Worm (Caenorhabditis elegans): ENCODE measurements around the gene F56A8.9.

The F56A8.9 gene

DNA sequence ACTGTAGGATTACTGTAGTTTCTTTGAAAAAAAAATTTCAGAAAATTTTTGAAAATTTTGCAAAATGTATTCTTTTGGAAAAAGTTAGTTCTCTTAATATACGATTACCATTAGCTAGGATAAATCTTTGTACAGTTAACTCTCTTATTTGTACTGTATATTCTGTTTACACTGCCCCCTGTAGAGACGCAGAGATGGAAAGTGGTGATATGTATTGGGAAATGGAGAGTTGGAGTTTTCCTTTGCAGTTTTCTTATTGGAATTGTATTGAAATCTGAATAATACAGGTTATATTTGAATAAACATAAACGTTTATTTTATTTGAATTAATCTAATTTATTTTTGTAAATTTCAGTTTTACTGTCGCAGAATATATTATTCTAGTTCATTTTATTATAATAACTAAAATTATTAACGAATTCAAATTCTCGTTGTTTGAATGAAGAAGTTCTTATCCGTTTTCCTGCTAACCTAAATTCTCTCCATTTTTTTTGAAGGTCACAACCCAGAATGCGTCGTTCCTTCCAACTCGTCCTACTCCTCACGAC lies at the start of gene F56A8.9:
F56A8.9 (plus strand) TSS at position 498 of the 548 bp plus-strand sequence.
- no peak for TF ChIP-seq mls-2 (tag; optimal IDR thresholded peaks at IDR 0.05)
- TF ChIP-seq pha-4 (tag; optimal IDR thresholded peaks at IDR 0.05) = peak; percentile 45
- no peak for TF ChIP-seq M03D4.4 (tag; optimal IDR thresholded peaks at IDR 0.05)

DNA sequence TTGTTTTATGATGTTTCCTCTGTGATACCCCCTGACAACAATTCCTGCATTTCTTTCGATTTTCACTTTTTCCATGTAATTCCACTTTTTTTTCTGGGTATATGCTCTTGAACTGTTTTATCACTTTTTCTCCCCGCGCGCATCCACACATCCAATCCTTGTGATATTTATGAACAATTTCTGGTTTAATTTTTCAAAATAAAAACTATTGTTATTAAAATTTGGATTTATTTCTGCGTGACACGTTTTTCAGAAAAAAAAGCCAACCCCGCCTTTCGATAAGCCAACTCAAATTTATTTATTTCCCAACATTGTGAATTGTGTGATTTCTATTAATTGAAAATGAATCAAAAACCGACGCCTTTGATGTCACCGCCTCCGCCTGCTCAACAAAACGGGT lies 49.8 kb upstream of the F56A8.9 start, which contains the start of gene Y39E4B.11:
Y39E4B.11 (plus strand) TSS at position 301 of the 400 bp plus-strand sequence.
- no peak for TF ChIP-seq hlh-1 (tag; optimal IDR thresholded peaks at IDR 0.05)
- TF ChIP-seq ztf-11 (tag; optimal IDR thresholded peaks at IDR 0.05) = no peak
- TF ChIP-seq blmp-1 (tag; optimal IDR thresholded peaks at IDR 0.05) = no peak
- no peak for TF ChIP-seq mab-5 (tag; optimal IDR thresholded peaks at IDR 0.05)
- no peak for TF ChIP-seq unc-120 (tag; optimal IDR thresholded peaks at IDR 0.05; ENCODE audit: poor library complexity, severe bottlenecking)
- TF ChIP-seq nhr-12 (tag; optimal IDR thresholded peaks at IDR 0.05) = no peak
- no peak for TF ChIP-seq ceh-83 (GFP tag; optimal IDR thresholded peaks at IDR 0.05)
- TF ChIP-seq sptf-1 (tag; optimal IDR thresholded peaks at IDR 0.05) = no peak
- TF ChIP-seq lin-32 (GFP tag; optimal IDR thresholded peaks at IDR 0.05) = no peak
- TF ChIP-seq nhr-2 (tag; optimal IDR thresholded peaks at IDR 0.05) = no peak
- TF ChIP-seq tbx-8 (GFP tag; optimal IDR thresholded peaks at IDR 0.05) = no peak
- no peak for TF ChIP-seq ham-2 (GFP tag; optimal IDR thresholded peaks at IDR 0.05)
- TF ChIP-seq snpc-4 (tag; optimal IDR thresholded peaks at IDR 0.05) = no peak
- no peak for TF ChIP-seq drap-1 (GFP tag; optimal IDR thresholded peaks at IDR 0.05)
- no peak for TF ChIP-seq unc-39 (tag; optimal IDR thresholded peaks at IDR 0.05)
- TF ChIP-seq M03D4.4 (tag; optimal IDR thresholded peaks at IDR 0.05) = no peak
- TF ChIP-seq mls-2 (tag; optimal IDR thresholded peaks at IDR 0.05) = no peak
- TF ChIP-seq lin-13 (tag; optimal IDR thresholded peaks at IDR 0.05) = no peak

DNA sequence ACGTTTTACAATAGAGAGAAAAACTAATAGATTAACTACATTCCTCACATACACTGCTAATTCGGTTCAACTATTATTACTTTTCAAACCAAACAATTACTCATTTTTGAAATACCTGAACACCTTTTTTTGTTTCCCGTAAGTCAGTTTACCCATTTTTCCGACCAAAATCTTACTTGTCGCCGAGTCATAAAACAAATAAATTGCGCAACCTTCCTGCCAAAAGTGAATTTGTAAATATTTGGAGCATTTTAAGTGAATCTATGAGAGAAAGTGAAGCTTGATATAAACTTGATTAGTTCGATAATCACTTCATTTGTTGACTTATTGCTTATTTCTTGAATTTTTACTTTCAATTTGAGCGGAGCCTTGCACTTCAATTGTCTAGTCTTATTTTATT lies 45.5 kb upstream of the F56A8.9 start:
- TF ChIP-seq pha-4 (tag; optimal IDR thresholded peaks at IDR 0.05) = no peak
- TF ChIP-seq lsy-2 (tag; optimal IDR thresholded peaks at IDR 0.05) = no peak
- TF ChIP-seq zip-8 (tag; optimal IDR thresholded peaks at IDR 0.05) = peak; percentile 65
- TF ChIP-seq M03D4.4 (tag; optimal IDR thresholded peaks at IDR 0.05) = no peak
- TF ChIP-seq ceh-43 (GFP tag; optimal IDR thresholded peaks at IDR 0.05) = no peak

DNA sequence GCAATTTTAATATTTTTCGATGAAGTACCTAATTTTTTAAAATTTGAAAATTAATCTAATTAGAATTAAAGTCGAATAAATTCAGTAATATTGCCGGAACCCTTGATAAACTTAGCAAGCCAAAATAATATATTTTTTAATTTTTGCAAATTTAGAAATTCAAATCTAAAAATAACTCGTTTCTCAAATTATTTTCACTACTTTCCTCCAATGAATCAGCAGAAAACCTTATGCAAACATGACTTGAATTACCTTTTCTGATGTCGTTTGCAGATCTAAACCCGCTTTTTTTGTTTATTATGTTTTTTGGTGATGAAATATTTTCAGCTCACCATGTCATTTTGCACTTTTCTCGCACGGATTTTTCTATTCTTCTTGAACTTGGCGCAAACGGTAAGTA lies 42.1 kb upstream of the F56A8.9 start, which contains the start of gene tsp-3:
tsp-3 (plus strand) TSS at position 301 of the 400 bp plus-strand sequence.
- TF ChIP-seq nhr-12 (tag; optimal IDR thresholded peaks at IDR 0.05) (no peak), pha-4 (tag; optimal IDR thresholded peaks at IDR 0.05) (no peak), flh-1 (GFP tag; optimal IDR thresholded peaks at IDR 0.05) (no peak), ham-2 (GFP tag; optimal IDR thresholded peaks at IDR 0.05) (no peak), unc-120 (tag; optimal IDR thresholded peaks at IDR 0.05; ENCODE audit: poor library complexity, severe bottlenecking) (no peak), unc-39 (tag; optimal IDR thresholded peaks at IDR 0.05) (no peak)

DNA sequence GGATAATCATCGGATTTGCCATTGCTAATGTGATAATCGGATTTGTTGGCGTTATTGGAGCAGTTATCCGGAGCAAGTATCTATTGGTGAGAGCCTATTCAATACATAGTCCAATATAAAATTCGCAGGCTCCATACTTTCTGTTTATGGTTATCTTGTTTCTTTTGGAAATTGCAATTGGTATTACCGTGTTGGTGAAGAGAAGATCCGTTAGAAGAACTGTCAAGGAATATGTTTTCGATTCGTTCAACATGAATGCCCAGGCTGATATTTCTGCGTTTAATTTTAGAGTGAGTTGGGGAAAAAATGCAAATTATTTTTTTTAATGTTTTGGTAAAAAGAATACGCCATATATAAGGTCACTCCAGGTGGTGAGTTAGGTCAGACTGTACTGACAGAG lies 41.4 kb upstream of the F56A8.9 start:
- no peak for TF ChIP-seq snpc-4 (tag; optimal IDR thresholded peaks at IDR 0.05)
- no peak for TF ChIP-seq hlh-1 (tag; optimal IDR thresholded peaks at IDR 0.05)
- no peak for TF ChIP-seq M03D4.4 (tag; optimal IDR thresholded peaks at IDR 0.05)
- TF ChIP-seq drap-1 (GFP tag; optimal IDR thresholded peaks at IDR 0.05) = no peak
- TF ChIP-seq sptf-1 (tag; optimal IDR thresholded peaks at IDR 0.05) = no peak
- TF ChIP-seq nhr-2 (tag; optimal IDR thresholded peaks at IDR 0.05) = no peak
- no peak for TF ChIP-seq nhr-237 (tag; optimal IDR thresholded peaks at IDR 0.05)
- TF ChIP-seq nhr-12 (tag; optimal IDR thresholded peaks at IDR 0.05) = no peak
- no peak for TF ChIP-seq lin-32 (GFP tag; optimal IDR thresholded peaks at IDR 0.05)
- TF ChIP-seq lin-13 (tag; optimal IDR thresholded peaks at IDR 0.05) = no peak
- no peak for TF ChIP-seq bed-3 (GFP tag; optimal IDR thresholded peaks at IDR 0.05)
- no peak for TF ChIP-seq nhr-76 (tag; optimal IDR thresholded peaks at IDR 0.05)
- TF ChIP-seq unc-62 (GFP tag; optimal IDR thresholded peaks at IDR 0.05) = no peak
- no peak for TF ChIP-seq unc-39 (tag; optimal IDR thresholded peaks at IDR 0.05)
- TF ChIP-seq tbx-8 (GFP tag; optimal IDR thresholded peaks at IDR 0.05) = no peak
- no peak for TF ChIP-seq ceh-39 (tag; optimal IDR thresholded peaks at IDR 0.05)
- no peak for TF ChIP-seq elt-3 (tag; optimal IDR thresholded peaks at IDR 0.05)
- no peak for TF ChIP-seq ham-2 (GFP tag; optimal IDR thresholded peaks at IDR 0.05)
- no peak for TF ChIP-seq ceh-83 (GFP tag; optimal IDR thresholded peaks at IDR 0.05)

DNA sequence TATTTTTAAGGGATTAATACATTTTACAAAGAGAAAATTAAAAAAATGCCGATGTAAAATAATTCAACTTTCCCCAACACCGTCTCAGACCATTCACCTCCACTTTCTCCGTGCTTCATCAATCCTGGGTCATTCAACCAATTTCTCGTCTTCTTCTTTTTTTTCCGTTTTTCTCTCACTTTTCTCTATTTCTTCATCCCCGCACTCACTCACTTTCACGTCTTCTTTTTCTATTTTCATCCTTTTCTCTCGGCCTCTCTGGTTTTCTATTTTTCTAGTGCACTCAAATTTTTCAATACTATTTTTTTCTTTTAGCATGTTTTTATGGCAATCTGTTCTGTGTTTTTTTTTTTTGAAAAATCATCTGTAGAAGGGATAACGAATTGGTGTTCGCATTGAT lies 38.8 kb upstream of the F56A8.9 start:
- TF ChIP-seq zip-8 (tag; optimal IDR thresholded peaks at IDR 0.05) (no peak), blmp-1 (tag; optimal IDR thresholded peaks at IDR 0.05) (peak; percentile 23), lin-13 (tag; optimal IDR thresholded peaks at IDR 0.05) (no peak), ceh-39 (tag; optimal IDR thresholded peaks at IDR 0.05) (no peak), nhr-237 (tag; optimal IDR thresholded peaks at IDR 0.05) (no peak), nhr-2 (tag; optimal IDR thresholded peaks at IDR 0.05) (no peak), M03D4.4 (tag; optimal IDR thresholded peaks at IDR 0.05) (no peak), mls-2 (tag; optimal IDR thresholded peaks at IDR 0.05) (no peak), tbx-8 (GFP tag; optimal IDR thresholded peaks at IDR 0.05) (no peak), bed-3 (GFP tag; optimal IDR thresholded peaks at IDR 0.05) (no peak), ces-1 (GFP tag; optimal IDR thresholded peaks at IDR 0.05) (peak; percentile 45), flh-1 (GFP tag; optimal IDR thresholded peaks at IDR 0.05) (no peak), nhr-76 (tag; optimal IDR thresholded peaks at IDR 0.05) (no peak), lsy-2 (tag; optimal IDR thresholded peaks at IDR 0.05) (no peak), snpc-4 (tag; optimal IDR thresholded peaks at IDR 0.05) (no peak), nhr-12 (tag; optimal IDR thresholded peaks at IDR 0.05) (no peak)

Data from whole organism, mixed stage, embryonic.